Worm (Caenorhabditis elegans) whole organism, dauer: ENCODE data around the gene T10D4.14.

Experiments
- unc-62 ChIP-seq: sonication (generic microtip); optimal IDR thresholded peaks from 2 replicates; lab custom pipeline; 2017; ENCODE audit warnings: missing biosample characterization, missing genetic modification reagents, missing genetic modification characterization

T10D4.14 gene

DNA sequence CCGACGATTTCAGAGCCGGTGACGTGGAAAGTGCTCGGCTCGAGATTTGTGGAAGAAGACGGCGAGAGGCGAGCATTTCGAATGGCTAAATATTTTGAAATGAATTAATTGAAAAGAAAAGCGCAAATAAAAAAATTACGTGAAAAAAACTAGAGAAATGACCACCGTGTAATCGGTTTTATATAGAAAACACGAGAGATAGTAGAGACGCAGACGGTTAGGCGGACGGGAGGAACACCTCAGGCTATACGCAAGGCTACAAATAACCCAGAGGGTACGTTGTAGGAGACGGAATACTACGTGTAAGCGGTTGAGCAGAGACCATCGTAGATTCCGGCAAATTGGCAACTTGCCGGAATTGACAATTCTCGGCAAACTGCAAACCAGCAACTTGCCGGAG lies 40.4 kb downstream of the T10D4.14 start, which contains the start of gene Y25C1A.13:
TSS of gene Y25C1A.13 (minus strand) at position 101 of the 400 bp plus-strand sequence.
- no peak for TF ChIP-seq unc-62

- TF ChIP-seq unc-62, result no peak
These were observed 41.4 kb downstream of the T10D4.14 start for ce11 chrII:3110099-3110498.

DNA sequence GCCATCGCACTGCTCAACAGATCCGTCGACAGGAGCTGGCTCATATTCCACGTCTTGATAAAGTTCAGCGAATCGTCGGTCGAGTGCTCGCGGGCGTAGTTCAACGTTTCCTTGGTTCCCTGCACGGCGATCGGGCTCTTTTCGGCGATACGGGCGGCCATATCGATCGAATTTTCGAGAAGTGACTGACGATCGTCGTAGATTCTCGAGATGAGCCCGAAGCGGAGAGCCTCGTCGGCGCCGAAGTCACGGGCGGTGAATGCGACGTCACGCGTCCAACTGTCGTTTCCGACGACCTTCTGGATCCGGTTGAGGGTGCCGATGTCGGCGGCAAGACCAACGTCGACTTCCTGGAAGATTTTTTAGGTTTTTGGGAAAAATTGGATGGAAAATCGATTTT lies 42.0 kb downstream of the T10D4.14 start:
- TF ChIP-seq unc-62, result no peak

DNA sequence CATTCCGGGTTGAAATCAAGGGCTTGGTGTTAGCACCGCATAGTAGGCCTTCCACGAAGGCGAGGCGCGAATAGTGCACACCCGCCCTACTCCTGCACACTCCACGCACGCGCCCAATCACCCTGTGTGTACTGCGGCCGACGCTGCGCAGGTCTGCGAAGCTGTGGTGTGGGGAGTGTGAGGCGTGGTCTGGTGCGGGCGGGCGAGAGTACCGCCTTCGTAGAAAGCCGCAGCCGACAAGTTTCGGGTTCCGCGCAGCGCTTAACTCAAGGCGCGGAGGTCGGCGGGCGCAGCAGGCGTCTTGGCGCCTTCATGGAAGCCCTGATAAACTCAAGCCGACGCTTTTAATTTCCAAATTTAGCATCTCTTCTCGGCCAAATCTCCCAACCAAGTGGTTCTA lies 43.4 kb downstream of the T10D4.14 start:
- no peak for TF ChIP-seq unc-62

- TF ChIP-seq unc-62, result no peak
These were observed 45.8 kb downstream of the T10D4.14 start, which contains the start of gene clec-122 for ce11 chrII:3105765-3106164. Gene clec-122 (plus strand): TSS chrII:3106065.

- TF ChIP-seq unc-62, result no peak
These were observed 49.5 kb downstream of the T10D4.14 start, which contains the start of gene clec-121 for ce11 chrII:3102018-3102417. Gene clec-121 (plus strand): TSS chrII:3102318.
